Worm (Caenorhabditis elegans): ENCODE results near the gene ttr-54.
A peak's percentile ranks its signal among the peaks of the same experiment; 100 is the strongest.

Gene ttr-54

ce11 chrIV:10140143-10140542 lies 15.4 kb upstream of the ttr-54 start, which contains the start of gene gst-3:
Gene gst-3, minus strand, starts transcription at chrIV:10140243.
- TF ChIP-seq skn-1 (tag; optimal IDR thresholded peaks at IDR 0.05), result no peak
- TF ChIP-seq nhr-25 (tag; optimal IDR thresholded peaks at IDR 0.05), result no peak
- TF ChIP-seq mdl-1 (tag; optimal IDR thresholded peaks at IDR 0.05), result no peak
- no peak for TF ChIP-seq lsy-2 (tag; optimal IDR thresholded peaks at IDR 0.05)
- no peak for TF ChIP-seq R02D3.7 (tag; optimal IDR thresholded peaks at IDR 0.05)
- no peak for TF ChIP-seq Y55F3AM.14 (GFP tag; optimal IDR thresholded peaks at IDR 0.05)
- no peak for TF ChIP-seq sma-9 (GFP tag; optimal IDR thresholded peaks at IDR 0.05)
- TF ChIP-seq sma-9 (tag; optimal IDR thresholded peaks at IDR 0.05), result no peak
- no peak for TF ChIP-seq nhr-11 (tag; optimal IDR thresholded peaks at IDR 0.05)
- TF ChIP-seq peb-1 (tag; optimal IDR thresholded peaks at IDR 0.05), result no peak
- no peak for TF ChIP-seq blmp-1 (tag; optimal IDR thresholded peaks at IDR 0.05; ENCODE audit: insufficient read depth)

ce11 chrIV:10141930-10142505 lies 13.6 kb upstream of the ttr-54 start, which contains the start of the genes gst-2, gst-4 and dhs-12:
Gene gst-2, minus strand, starts transcription at chrIV:10142061.
Gene gst-4, plus strand, starts transcription at chrIV:10142225.
Gene dhs-12, plus strand, starts transcription at chrIV:10142455.
- TF ChIP-seq R02D3.7 (tag; optimal IDR thresholded peaks at IDR 0.05) (no peak), nhr-10 (tag; optimal IDR thresholded peaks at IDR 0.05) (no peak), lin-11 (tag; optimal IDR thresholded peaks at IDR 0.05) (no peak), elt-3 (tag; optimal IDR thresholded peaks at IDR 0.05) (no peak), sem-4 (tag; optimal IDR thresholded peaks at IDR 0.05) (no peak), lin-39 (tag; optimal IDR thresholded peaks at IDR 0.05) (no peak), skn-1 (tag; optimal IDR thresholded peaks at IDR 0.05) (peak; percentile 93)

- no peak for TF ChIP-seq snpc-4 (tag; optimal IDR thresholded peaks at IDR 0.05)
- no peak for TF ChIP-seq sma-3 (GFP tag; optimal IDR thresholded peaks at IDR 0.05)
- no peak for TF ChIP-seq sma-9 (GFP tag; optimal IDR thresholded peaks at IDR 0.05)
- TF ChIP-seq sma-9 (tag; optimal IDR thresholded peaks at IDR 0.05), result no peak
- TF ChIP-seq nhr-6 (tag; optimal IDR thresholded peaks at IDR 0.05), result no peak
- TF ChIP-seq lin-11 (tag; optimal IDR thresholded peaks at IDR 0.05), result no peak
- TF ChIP-seq mab-5 (tag; optimal IDR thresholded peaks at IDR 0.05), result no peak
- no peak for TF ChIP-seq dmd-4 (tag; optimal IDR thresholded peaks at IDR 0.05)
Measured at ce11 chrIV:10143640-10144039, 11.9 kb upstream of the ttr-54 start, which contains the start of gene msp-38. Gene msp-38, minus strand, starts transcription at chrIV:10143740.

- TF ChIP-seq skn-1 (tag; optimal IDR thresholded peaks at IDR 0.05) (peak; percentile 78), nhr-12 (tag; optimal IDR thresholded peaks at IDR 0.05) (no peak)
Measured at ce11 chrIV:10144487-10144886, 11.1 kb upstream of the ttr-54 start.

- TF ChIP-seq mbf-1 (tag; optimal IDR thresholded peaks at IDR 0.05), result no peak
- TF ChIP-seq C34F6.9 (tag; optimal IDR thresholded peaks at IDR 0.05), result no peak
Measured at ce11 chrIV:10144909-10145308, 10.7 kb upstream of the ttr-54 start.

- TF ChIP-seq ama-1 (optimal IDR thresholded peaks at IDR 0.05) (no peak), nhr-77 (tag; optimal IDR thresholded peaks at IDR 0.05) (no peak), nhr-21 (tag; optimal IDR thresholded peaks at IDR 0.05) (no peak), unc-62 (GFP tag; optimal IDR thresholded peaks at IDR 0.05) (no peak), lin-39 (tag; optimal IDR thresholded peaks at IDR 0.05) (no peak), snpc-4 (tag; optimal IDR thresholded peaks at IDR 0.05) (no peak), egl-27 (tag; optimal IDR thresholded peaks at IDR 0.05) (no peak), alr-1 (tag; optimal IDR thresholded peaks at IDR 0.05) (no peak), skn-1 (tag; optimal IDR thresholded peaks at IDR 0.05) (no peak), ztf-1 (GFP tag; conservative IDR thresholded peaks at IDR 0.05) (no peak), zag-1 (tag; optimal IDR thresholded peaks at IDR 0.05) (no peak), gmeb-1 (tag; optimal IDR thresholded peaks at IDR 0.05) (no peak), nhr-10 (tag; optimal IDR thresholded peaks at IDR 0.05) (no peak), mdl-1 (tag; optimal IDR thresholded peaks at IDR 0.05) (no peak), lin-11 (tag; optimal IDR thresholded peaks at IDR 0.05) (no peak), crh-2 (tag; optimal IDR thresholded peaks at IDR 0.05) (no peak), nhr-23 (tag; optimal IDR thresholded peaks at IDR 0.05) (no peak)
Measured at ce11 chrIV:10146885-10147284, 8.7 kb upstream of the ttr-54 start, which contains the start of gene T14G10.8. Gene T14G10.8, minus strand, starts transcription at chrIV:10146985.
